Fruit fly (Drosophila melanogaster) whole organism, wandering third instar larva: ENCODE results near the gene Mtch.

ENCODE experiments used
- Hnf4 ChIP-seq: fragments of 200-800 bp; sonication (Bioruptor generic); optimal IDR thresholded peaks from 2 replicates; lab custom pipeline; 2016; ENCODE audit warnings: missing biosample characterization, mild to moderate bottlenecking, missing genetic modification characterization
- Jra ChIP-seq: sonication (Bioruptor generic); optimal IDR thresholded peaks from 2 replicates; lab custom pipeline; 2016; ENCODE audit warnings: missing biosample characterization, missing genetic modification characterization
- OdsH ChIP-seq: fragments of 200-800 bp; sonication (Bioruptor generic); optimal IDR thresholded peaks from 2 replicates; lab custom pipeline; 2016; ENCODE audit warnings: missing biosample characterization, mild to moderate bottlenecking, missing genetic modification characterization
- Rel ChIP-seq, 2 experiments: fragments of 200-800 bp; sonication (Bioruptor generic) in 1 of 2; optimal IDR thresholded peaks; 2 replicates in 1 of 2; 3 replicates in 1 of 2; lab custom pipeline; 2016 to 2019; ENCODE audit warnings: mild to moderate bottlenecking in 2 of 2, missing biosample characterization in 2 of 2, missing genetic modification characterization in 2 of 2, moderate library complexity in 1 of 2
- br ChIP-seq: fragments of 200-800 bp; sonication (Bioruptor generic); optimal IDR thresholded peaks from 2 replicates; lab custom pipeline; 2016; ENCODE audit warnings: missing biosample characterization, missing genetic modification characterization
- h ChIP-seq: fragments of 200-800 bp; sonication (Bioruptor generic); optimal IDR thresholded peaks from 3 replicates; lab custom pipeline; 2016; ENCODE audit warnings: missing biosample characterization, mild to moderate bottlenecking, missing genetic modification characterization
- jim ChIP-seq: fragments of 175-275, 200-325 bp; sonication (Bioruptor generic); optimal IDR thresholded peaks from 2 replicates; lab custom pipeline; 2016; ENCODE audit warnings: missing biosample characterization, mild to moderate bottlenecking, missing genetic modification characterization
- lola ChIP-seq: fragments of >200 bp; optimal IDR thresholded peaks from 2 replicates; lab custom pipeline; 2017; ENCODE audit warnings: missing biosample characterization, missing genetic modification characterization
- pan ChIP-seq: fragments of >200 bp; optimal IDR thresholded peaks from 2 replicates; lab custom pipeline; 2017
- psq ChIP-seq: fragments of 200-800 bp; sonication (Bioruptor generic); optimal IDR thresholded peaks from 3 replicates; lab custom pipeline; 2017; ENCODE audit warnings: missing biosample characterization, mild to moderate bottlenecking, missing genetic modification characterization, moderate library complexity
- rgr ChIP-seq: fragments of 200-800 bp; sonication (Bioruptor generic); optimal IDR thresholded peaks from 3 replicates; lab custom pipeline; 2016; ENCODE audit warnings: missing biosample characterization, mild to moderate bottlenecking, missing genetic modification characterization
- sv ChIP-seq: fragments of 200-800 bp; sonication (Bioruptor generic); optimal IDR thresholded peaks from 3 replicates; lab custom pipeline; 2016; ENCODE audit warnings: missing biosample characterization, missing genetic modification characterization
- tai ChIP-seq: sonication (Bioruptor generic); optimal IDR thresholded peaks from 2 replicates; lab custom pipeline; 2016; ENCODE audit warnings: missing biosample characterization, missing genetic modification characterization

- TF ChIP-seq tai (GFP tag; lab: Kevin White, UChicago) = no peak
- no peak for TF ChIP-seq jim
- TF ChIP-seq psq (GFP tag; lab: Kevin White, UChicago) = no peak
- TF ChIP-seq OdsH (GFP tag; lab: Kevin White, UChicago) = peak; percentile 38
- peak; percentile 58 for TF ChIP-seq rgr (GFP tag; lab: Kevin White, UChicago)
- no peak for TF ChIP-seq Rel (GFP tag; optimal IDR thresholded peaks at IDR 0.05; lab: Kevin White, UChicago)
- no peak for TF ChIP-seq Rel (tag; optimal IDR thresholded peaks at IDR 0.05; lab: Kevin White, UChicago)
- TF ChIP-seq h (GFP tag; lab: Kevin White, UChicago) = peak; percentile 60
- peak; percentile 15 for TF ChIP-seq br
- TF ChIP-seq Jra = no peak
- TF ChIP-seq pan (lab: Kevin White, UChicago) = no peak
- no peak for TF ChIP-seq lola (GFP tag; lab: Kevin White, UChicago)
- peak; percentile 49 for TF ChIP-seq Hnf4 (GFP tag; lab: Kevin White, UChicago)
- no peak for TF ChIP-seq sv (GFP tag; lab: Kevin White, UChicago)
Observed at dm6 chr3L:136591-137280, 47.7 kb upstream of the Mtch start.
